Worm (Caenorhabditis elegans) whole organism, dauer: Measurements from ENCODE around the gene twk-33.

Experiments
- unc-62 ChIP-seq: sonication (generic microtip); optimal IDR thresholded peaks from 2 replicates; lab custom pipeline; 2017; ENCODE audit warnings: missing biosample characterization, missing genetic modification reagents, missing genetic modification characterization

The twk-33 gene

DNA sequence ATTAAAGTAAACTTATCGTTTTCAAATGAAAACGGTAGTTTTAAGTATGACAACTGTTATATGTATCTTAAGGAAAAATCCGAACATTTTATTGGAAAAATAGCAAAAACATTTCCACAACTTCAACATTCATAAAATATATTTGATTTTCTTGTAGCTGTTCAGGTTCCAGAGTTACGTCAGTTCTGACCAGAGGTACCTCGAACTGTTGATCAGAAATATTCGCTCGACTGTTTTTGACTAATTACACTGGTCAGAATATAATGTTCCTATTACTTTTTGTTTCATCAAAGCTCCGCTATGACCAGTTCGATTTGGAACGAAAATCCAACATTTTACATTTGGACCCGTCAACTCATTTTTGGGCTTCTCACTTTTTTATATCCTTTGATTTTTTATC lies 7.2 kb downstream of the twk-33 start, which contains the start of gene srh-31:
TSS of gene srh-31 (plus strand) at position 301 of the 400 bp plus-strand sequence.
- TF ChIP-seq unc-62 (GFP tag; lab: Kevin White, UChicago): no peak

DNA sequence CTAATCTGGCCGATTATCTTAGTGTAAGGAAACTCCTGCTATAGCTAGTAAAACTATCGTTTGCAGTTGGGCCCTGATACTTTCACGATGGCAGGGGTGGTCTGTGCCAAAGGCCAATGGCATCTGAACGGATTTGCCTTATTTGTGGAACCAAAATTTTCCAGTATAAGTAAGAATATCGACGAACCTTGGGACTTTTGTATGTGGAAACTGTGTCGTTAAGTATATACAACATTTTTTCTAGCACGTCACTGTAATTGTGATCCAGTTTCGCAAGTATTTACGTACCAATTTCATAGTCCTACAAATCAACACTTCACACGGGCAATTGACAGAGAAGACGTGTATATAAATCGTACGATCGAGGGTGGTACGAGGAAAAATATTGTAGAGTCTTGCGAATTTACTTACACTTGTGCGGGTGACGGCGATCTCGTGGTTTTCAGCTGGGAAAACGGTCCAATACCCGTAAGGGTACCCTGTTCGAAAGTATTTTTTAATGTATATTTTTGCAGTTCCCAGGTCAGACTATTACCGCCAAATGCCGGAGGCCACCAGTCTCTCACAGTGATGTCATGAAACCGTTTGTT lies 7.9 kb downstream of the twk-33 start:
- no peak for TF ChIP-seq unc-62 (GFP tag; lab: Kevin White, UChicago)

DNA sequence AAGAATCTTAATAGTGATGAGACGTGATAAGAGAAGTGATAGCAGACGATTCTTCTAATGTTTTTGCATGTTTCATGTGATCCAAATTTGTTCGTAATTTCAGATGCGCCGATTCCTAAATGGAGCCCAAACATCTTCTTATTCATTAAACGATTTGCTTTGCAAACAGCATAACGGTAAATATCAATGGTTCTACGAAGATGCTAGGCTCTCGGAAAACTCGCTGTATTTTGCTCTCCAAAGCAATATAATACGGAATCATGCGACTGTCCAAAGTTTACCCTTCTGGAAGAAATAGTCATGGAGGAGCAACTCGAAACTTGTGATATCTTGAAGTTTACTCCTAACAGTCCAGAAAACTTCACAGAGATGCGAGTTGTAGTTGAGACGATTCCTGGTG lies 8.4 kb downstream of the twk-33 start, which contains the start of gene W06D12.6:
TSS of gene W06D12.6 (plus strand) at position 301 of the 400 bp plus-strand sequence.
- no peak for TF ChIP-seq unc-62 (GFP tag; lab: Kevin White, UChicago)

DNA sequence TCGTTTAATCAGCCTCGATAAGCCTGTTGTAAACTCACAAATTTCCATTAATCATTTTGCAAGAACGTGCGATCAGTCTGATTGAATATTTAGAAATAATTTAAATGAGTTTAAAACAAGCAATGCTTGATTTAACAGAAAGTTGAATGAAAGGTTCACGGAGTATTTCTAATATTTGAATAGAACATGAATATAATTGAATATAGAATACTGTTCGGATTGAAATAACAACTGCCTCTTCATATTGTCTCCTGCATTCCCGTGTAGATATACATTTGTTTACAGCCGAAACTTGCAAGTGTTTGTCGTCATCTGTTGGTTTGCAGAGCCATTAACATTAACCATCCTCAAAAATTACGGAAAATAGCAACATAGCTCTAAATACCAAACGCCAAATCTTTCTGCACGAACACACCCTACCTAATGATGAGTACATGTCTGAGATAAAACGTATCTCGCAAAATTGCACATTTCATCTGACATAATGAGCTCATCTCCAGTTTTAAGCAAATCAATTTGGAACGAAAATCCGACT lies 13.4 kb downstream of the twk-33 start, which contains the start of the genes Y26G10.5 and srh-32:
TSS of gene Y26G10.5 (minus strand) at position 101 of the 535 bp plus-strand sequence.
TSS of gene srh-32 (plus strand) at position 485 of the 535 bp plus-strand sequence.
- no peak for TF ChIP-seq unc-62 (GFP tag; lab: Kevin White, UChicago)

DNA sequence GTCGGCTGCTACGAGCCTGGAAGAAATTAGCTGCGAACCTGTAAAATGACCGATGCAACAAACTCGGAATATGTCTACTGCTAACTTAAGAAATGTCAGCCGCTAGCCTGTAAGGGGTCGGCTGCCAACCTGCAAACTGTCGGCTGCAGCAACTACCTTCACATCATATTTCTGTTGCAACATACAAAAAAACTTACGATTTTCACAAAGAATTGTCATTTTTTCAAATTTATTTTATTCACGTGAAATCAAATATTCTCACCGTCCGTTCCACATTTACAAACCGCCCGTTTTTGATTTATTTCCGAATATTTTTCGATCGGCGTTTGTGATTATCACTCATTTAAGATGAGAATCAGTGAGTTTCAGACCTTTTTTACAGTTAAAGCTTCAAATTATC lies 14.5 kb downstream of the twk-33 start, which contains the start of gene Y26G10.6:
TSS of gene Y26G10.6 (plus strand) at position 301 of the 400 bp plus-strand sequence.
- TF ChIP-seq unc-62 (GFP tag; lab: Kevin White, UChicago): no peak

DNA sequence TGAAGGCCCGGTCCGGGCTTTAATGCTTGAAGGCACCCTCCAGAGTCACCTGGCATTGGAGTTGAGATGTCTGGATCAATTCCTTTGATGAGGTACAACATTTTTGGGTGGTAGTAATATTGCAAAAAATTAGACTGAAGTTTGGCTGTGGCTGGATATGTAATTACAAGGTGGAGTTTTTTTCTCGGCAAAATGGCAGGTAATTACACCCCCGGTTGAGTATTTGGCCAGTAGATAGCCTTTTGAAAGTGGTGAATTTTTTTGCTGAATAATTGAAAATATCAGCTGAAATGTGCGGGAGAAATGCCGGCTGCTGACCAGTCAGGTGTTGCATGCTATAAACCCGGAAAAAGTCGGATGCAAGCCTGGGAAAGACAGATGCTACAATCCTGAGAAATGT lies 15.1 kb downstream of the twk-33 start, which contains the start of gene Y26G10.4:
TSS of gene Y26G10.4 (minus strand) at position 101 of the 400 bp plus-strand sequence.
- TF ChIP-seq unc-62 (GFP tag; lab: Kevin White, UChicago): no peak

DNA sequence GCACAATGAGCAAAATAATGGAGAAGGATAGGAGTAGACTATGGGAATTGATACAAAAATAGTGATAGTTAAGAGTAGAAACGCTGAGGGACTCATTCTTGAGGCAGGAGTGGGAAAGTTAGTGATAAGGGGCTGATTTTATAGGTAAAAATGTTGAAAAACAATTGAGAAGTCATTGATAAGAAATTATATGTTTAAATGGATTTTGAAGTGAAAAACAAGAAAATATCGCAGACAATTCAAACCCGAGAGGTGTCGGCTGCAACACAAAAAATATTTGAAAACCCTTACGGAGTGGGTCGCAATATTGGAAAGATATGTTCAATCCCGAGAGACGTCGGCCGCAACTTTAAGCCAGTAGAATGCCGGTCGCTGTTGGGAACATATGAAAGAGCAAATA lies 17.4 kb downstream of the twk-33 start, which contains the start of gene spp-29:
TSS of gene spp-29 (minus strand) at position 101 of the 400 bp plus-strand sequence.
- TF ChIP-seq unc-62 (GFP tag; lab: Kevin White, UChicago): no peak

DNA sequence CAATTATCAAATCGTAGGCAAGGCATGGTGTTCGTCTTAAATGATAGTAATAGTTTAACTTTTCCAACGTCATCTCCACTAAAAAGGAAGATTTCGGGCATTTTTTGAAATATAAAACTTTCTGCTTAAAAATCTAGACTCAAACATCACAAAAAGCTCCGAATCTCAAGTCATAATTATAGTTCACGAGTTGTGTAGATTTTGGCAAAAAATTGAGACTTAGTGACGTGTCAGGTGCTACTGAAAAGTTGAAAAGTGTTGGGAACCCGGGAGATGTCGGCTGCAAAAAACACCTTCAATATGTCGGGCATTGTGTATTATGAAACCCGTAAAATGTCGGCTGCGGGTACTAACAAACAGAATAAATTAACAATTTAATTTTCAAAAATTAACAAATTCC lies 18.4 kb downstream of the twk-33 start, which contains the start of gene Y26G10.1:
TSS of gene Y26G10.1 (minus strand) at position 101 of the 400 bp plus-strand sequence.
- TF ChIP-seq unc-62 (GFP tag; lab: Kevin White, UChicago): no peak

DNA sequence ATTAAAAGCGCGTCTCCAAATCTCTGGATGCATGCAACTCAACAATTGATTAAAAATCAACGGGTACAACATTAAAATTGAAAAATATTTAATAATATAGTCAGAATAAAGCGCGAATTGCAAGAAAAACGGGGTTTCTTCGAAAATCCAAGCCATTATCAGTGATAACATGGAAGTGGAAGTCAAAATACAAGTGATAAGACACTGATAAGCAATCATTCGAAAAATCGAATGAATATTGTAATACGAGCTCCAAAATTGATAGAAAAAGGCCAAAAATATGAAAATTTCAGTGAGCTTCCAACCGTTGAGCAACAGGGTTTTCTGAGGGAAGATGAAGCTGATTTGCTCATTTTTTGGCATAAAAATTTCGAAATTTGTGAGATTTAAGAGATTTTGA lies 19.9 kb downstream of the twk-33 start:
- TF ChIP-seq unc-62 (GFP tag; lab: Kevin White, UChicago): no peak

DNA sequence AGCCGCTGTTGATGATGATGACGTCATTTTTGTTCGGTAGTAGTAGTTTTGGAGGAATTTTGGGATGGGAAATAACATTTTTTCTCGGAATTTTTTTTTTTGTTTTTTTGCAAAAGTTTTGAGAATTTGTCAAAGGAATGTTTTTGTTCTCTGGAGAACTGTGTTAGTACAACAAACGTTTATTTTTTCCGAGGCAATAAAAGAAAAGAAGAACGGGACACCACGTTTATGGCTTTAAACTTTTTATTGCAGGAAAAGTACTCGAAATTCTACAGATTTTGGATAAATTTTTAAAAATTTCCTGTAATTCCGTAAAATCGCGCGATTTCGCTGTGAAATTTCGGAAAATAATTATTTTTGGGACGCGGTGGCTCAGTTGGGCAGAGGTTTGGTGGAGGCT lies 23.3 kb downstream of the twk-33 start, which contains the start of gene F59A1.13:
TSS of gene F59A1.13 (minus strand) at position 101 of the 400 bp plus-strand sequence.
- TF ChIP-seq unc-62 (GFP tag; lab: Kevin White, UChicago): no peak

DNA sequence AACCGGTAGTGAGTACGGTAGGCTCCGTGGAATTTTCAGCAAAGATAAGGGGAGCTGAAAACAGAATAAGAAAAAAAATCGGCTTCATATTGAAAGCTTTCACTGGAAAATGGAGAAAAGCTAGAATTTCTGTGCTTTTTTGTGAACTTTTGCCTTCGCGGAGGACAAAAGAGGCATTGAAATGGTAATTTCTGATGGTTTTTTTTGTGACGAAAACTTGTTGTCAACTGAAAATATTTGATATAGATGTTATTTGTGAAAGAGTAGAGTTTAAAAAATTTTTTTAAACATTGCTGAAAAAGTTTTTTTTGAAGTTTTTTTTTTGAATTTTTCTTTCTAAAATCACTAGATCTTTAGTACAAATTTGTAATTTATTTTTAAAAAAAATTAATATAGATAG lies 27.3 kb downstream of the twk-33 start, which contains the start of gene F59A1.18:
TSS of gene F59A1.18 (minus strand) at position 101 of the 400 bp plus-strand sequence.
- no peak for TF ChIP-seq unc-62 (GFP tag; lab: Kevin White, UChicago)

DNA sequence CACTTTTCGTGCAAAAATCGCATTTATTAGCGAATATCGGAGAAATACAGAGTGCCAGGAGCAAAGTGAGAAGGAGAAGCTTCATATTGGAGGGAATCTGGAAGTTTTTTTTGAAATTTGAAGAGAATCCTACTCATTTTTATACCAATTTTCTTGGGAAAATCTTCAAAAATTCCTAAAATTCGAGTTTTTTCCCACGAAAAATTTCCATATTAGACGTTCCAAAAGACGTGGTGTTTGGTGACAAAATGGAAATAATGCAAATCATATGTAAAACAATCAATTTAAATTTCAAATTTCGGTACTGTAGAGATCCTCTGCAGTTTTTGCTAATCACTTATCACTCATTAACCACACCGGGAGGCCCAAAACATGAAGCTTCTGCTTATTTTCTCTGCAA lies 29.3 kb downstream of the twk-33 start, which contains the start of the genes F59A1.16 and F59A1.6:
TSS of gene F59A1.16 (minus strand) at position 101 of the 400 bp plus-strand sequence.
TSS of gene F59A1.6 (plus strand) at position 285 of the 400 bp plus-strand sequence.
- no peak for TF ChIP-seq unc-62 (GFP tag; lab: Kevin White, UChicago)

DNA sequence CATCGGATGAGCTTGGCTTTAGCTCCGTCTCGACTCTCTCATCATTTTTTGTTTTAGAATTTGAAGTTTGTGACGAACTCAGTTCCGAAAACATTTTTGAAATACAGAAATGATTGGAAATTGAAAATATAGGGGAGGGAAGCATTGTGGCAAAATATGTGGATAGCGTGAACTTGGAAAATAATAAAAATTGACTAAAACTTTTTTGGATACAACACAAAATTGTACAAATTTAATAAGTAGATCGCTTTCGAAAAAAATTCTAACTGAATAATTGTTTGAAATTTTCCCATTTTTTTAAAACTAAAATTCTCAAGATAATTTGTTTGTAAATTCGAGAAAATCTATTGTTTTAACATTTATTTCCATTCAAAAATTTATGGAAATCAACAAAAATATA lies 30.4 kb downstream of the twk-33 start, which contains the start of gene F59A1.15:
TSS of gene F59A1.15 (minus strand) at position 101 of the 400 bp plus-strand sequence.
- TF ChIP-seq unc-62 (GFP tag; lab: Kevin White, UChicago): no peak

DNA sequence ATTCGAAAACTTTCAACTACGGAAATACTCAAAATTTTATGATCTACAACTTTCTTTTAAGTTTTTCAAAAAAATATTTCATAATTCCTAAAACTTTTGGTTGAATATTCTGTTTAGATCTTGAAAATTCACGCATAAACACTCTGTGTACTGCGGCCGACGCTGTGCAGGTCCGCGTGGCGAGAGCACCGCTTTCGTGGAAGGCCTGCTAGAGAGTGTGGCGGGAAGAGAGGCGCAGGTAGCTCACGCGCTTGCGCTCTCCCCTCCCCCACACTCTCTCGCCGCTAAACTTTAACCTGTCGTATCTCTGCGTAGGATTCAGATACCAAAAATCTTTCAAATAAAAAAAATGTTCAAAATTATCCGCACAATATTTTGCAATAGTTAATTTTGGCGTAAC lies 30.9 kb downstream of the twk-33 start:
- TF ChIP-seq unc-62 (GFP tag; lab: Kevin White, UChicago): no peak

DNA sequence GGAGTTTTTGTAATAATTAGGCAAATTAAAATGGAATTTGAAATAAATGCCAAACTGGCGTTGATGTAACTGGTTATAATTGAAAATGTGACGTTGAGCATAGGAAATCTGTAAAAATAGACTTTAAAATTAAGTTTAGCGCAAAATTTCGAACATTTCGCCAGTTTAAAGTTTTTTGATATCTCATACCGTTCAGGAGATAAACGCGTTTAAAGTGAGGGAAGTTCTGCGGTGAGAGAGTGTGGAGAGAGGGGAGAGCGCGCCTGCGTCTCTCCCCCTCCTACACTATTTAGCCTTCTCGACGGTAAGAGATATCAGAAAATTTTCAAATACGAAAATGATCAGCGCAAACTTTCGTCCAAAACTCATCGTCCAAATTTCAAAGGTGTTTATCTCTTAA lies 37.6 kb downstream of the twk-33 start, which contains the start of gene str-92:
TSS of gene str-92 (minus strand) at position 101 of the 400 bp plus-strand sequence.
- TF ChIP-seq unc-62 (GFP tag; lab: Kevin White, UChicago): no peak

DNA sequence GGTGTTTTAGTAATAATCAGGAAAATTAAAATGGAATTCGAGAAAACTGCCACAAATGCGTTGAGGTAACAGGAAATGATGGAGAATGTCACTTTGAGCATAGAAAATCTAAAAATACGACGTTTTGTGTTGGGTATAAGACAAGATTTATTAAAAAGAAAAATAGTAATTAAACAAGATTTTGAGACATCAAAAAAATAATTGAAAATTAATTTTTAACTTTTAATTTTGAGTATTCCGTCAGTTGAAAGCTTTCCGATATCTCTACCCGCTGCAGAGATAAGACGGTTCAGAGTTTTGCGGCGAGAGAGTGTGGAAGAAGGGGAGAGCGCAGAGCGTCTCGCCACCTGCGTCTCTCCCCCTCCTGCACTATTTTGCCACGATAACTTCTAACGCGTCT lies 40.8 kb downstream of the twk-33 start, which contains the start of gene str-93:
TSS of gene str-93 (minus strand) at position 101 of the 400 bp plus-strand sequence.
- no peak for TF ChIP-seq unc-62 (GFP tag; lab: Kevin White, UChicago)
